Worm (Caenorhabditis elegans): ENCODE data around the gene grl-21.

DNA sequence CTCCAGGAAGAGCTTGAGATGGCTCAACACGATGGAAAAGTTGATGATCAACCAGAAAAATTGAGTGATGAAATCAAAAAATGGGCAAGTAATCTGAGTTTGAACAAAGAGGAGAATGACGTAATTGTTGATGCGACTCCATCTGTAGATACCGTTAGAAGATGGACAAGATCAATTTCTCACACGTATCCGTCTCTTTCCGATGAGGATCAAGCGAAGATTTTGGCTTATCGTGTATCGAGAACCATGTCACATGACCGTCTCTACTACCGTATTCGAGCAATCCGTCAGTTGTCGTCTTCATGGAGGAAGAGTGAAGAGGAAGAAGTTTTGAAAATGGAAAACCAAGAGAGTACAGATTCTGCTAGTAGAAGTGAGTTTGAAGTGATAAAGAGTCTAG, 19.2 kb upstream of the grl-21 start:
- no peak for TF ChIP-seq nhr-28 (tag; optimal IDR thresholded peaks at IDR 0.05)
- TF ChIP-seq nhr-76 (tag; optimal IDR thresholded peaks at IDR 0.05), result no peak
- no peak for TF ChIP-seq nhr-12 (tag; optimal IDR thresholded peaks at IDR 0.05)
- no peak for TF ChIP-seq lin-32 (GFP tag; optimal IDR thresholded peaks at IDR 0.05)
- TF ChIP-seq sem-2 (GFP tag; optimal IDR thresholded peaks at IDR 0.05), result no peak
- no peak for TF ChIP-seq elt-3 (tag; optimal IDR thresholded peaks at IDR 0.05)
- no peak for TF ChIP-seq zip-8 (tag; optimal IDR thresholded peaks at IDR 0.05)
- no peak for TF ChIP-seq mep-1 (tag; optimal IDR thresholded peaks at IDR 0.05)
- TF ChIP-seq snpc-4 (tag; optimal IDR thresholded peaks at IDR 0.05), result no peak

All from whole organism, mixed stage, embryonic.